Worm (Caenorhabditis elegans) whole organism, L1 larva: Measurements from ENCODE around the gene F42A10.9.

Source experiments
- C34B4.2 ChIP-seq: sonication (generic microtip); optimal IDR thresholded peaks from 2 replicates; lab custom pipeline; 2017; ENCODE audit warnings: mild to moderate bottlenecking, missing genetic modification characterization, missing compliant biosample characterization
- blmp-1 ChIP-seq: fragments of 150-350 bp; optimal IDR thresholded peaks from 2 replicates; lab custom pipeline; 2014; ENCODE audit warnings: missing biosample characterization, missing genetic modification characterization
- ceh-63 ChIP-seq: fragments of 200-800 bp; sonication (Bioruptor generic); optimal IDR thresholded peaks from 2 replicates; lab custom pipeline; 2018; ENCODE audit warnings: mild to moderate bottlenecking, missing genetic modification characterization, missing compliant biosample characterization
- ceh-8 ChIP-seq: fragments of 200-800 bp; sonication (Bioruptor generic); optimal IDR thresholded peaks from 2 replicates; lab custom pipeline; 2018; ENCODE audit warnings: mild to moderate bottlenecking, missing genetic modification characterization, moderate library complexity, missing compliant biosample characterization
- ceh-82 ChIP-seq, 3 experiments: fragments of 150-350 bp in 1 of 3; sonication (generic microtip) in 2 of 3; optimal IDR thresholded peaks; 2 replicates each; lab custom pipeline; 2014 to 2017; ENCODE audit warnings: missing biosample characterization in 3 of 3, missing genetic modification characterization in 3 of 3
- dpl-1 ChIP-seq, 3 experiments: fragments of 150-350 bp in 2 of 3; sonication (generic microtip) in 1 of 3; optimal IDR thresholded peaks; 2 replicates each; lab custom pipeline; 2014 to 2017; ENCODE audit warnings: missing biosample characterization in 3 of 3, missing genetic modification characterization in 3 of 3, missing genetic modification reagents in 3 of 3
- dsc-1 ChIP-seq: sonication (generic microtip); optimal IDR thresholded peaks from 2 replicates; lab custom pipeline; 2016; ENCODE audit warnings: mild to moderate bottlenecking, missing genetic modification characterization, missing compliant biosample characterization
- efl-1 ChIP-seq, 4 experiments: fragments of 150-350 bp; optimal IDR thresholded peaks in 3 of 4; peaks in 1 of 4; 1 replicate in 1 of 4; 2 replicates in 3 of 4; lab custom pipeline; 2014; ENCODE audit warnings: missing biosample characterization in 2 of 4, missing genetic modification characterization in 2 of 4, missing genetic modification reagents in 2 of 4
- efl-3 ChIP-seq: fragments of 200-800 bp; sonication (Bioruptor generic); optimal IDR thresholded peaks from 2 replicates; lab custom pipeline; 2018; ENCODE audit warnings: mild to moderate bottlenecking, missing genetic modification characterization, missing compliant biosample characterization
- elt-2 ChIP-seq: sonication (generic microtip); optimal IDR thresholded peaks from 2 replicates; lab custom pipeline; 2016; ENCODE audit warnings: missing genetic modification characterization, mild to moderate bottlenecking, inconsistent platforms, missing compliant biosample characterization, missing genetic modification reagents
- ets-5 ChIP-seq: fragments of 200-800 bp; sonication (Bioruptor generic); IDR thresholded peaks from 2 replicates; pipeline ENCODE4 v1.3.6; 2022; ENCODE audit warnings: missing genetic modification characterization, missing compliant biosample characterization
- fkh-10 ChIP-seq: sonication (generic microtip); optimal IDR thresholded peaks from 2 replicates; lab custom pipeline; 2017; ENCODE audit warnings: missing biosample characterization, missing genetic modification reagents, missing genetic modification characterization
- fkh-4 ChIP-seq: sonication (generic microtip); optimal IDR thresholded peaks from 2 replicates; lab custom pipeline; 2016; ENCODE audit warnings: missing compliant biosample characterization, missing genetic modification characterization, borderline replicate concordance
- fkh-8 ChIP-seq: sonication (generic microtip); optimal IDR thresholded peaks from 2 replicates; lab custom pipeline; 2016; ENCODE audit warnings: mild to moderate bottlenecking, missing genetic modification characterization, missing compliant biosample characterization
- hlh-4 ChIP-seq: sonication (generic microtip); optimal IDR thresholded peaks from 2 replicates; lab custom pipeline; 2016; ENCODE audit warnings: mild to moderate bottlenecking, missing genetic modification characterization, missing compliant biosample characterization
- hpl-2 ChIP-seq: fragments of 150-350 bp; optimal IDR thresholded peaks from 2 replicates; lab custom pipeline; 2014; ENCODE audit warnings: missing biosample characterization, missing genetic modification reagents, missing genetic modification characterization
- jun-1 ChIP-seq: fragments of 150-350 bp; optimal IDR thresholded peaks from 2 replicates; lab custom pipeline; 2014; ENCODE audit warnings: missing biosample characterization, missing genetic modification reagents, missing genetic modification characterization
- lin-14 ChIP-seq: fragments of 200-800 bp; sonication (Bioruptor generic); optimal IDR thresholded peaks from 2 replicates; lab custom pipeline; 2018; ENCODE audit warnings: mild to moderate bottlenecking, missing genetic modification characterization, moderate library complexity, missing compliant biosample characterization
- lin-15B ChIP-seq: fragments of 150-350 bp; sonication (generic microtip); optimal IDR thresholded peaks from 3 replicates; lab custom pipeline; 2014; ENCODE audit warnings: missing biosample characterization, missing genetic modification characterization
- lin-35 ChIP-seq, 2 experiments: fragments of 150-350 bp; optimal IDR thresholded peaks; 2 replicates each; lab custom pipeline; 2014; ENCODE audit warnings: missing biosample characterization in 2 of 2, missing genetic modification characterization in 2 of 2, missing genetic modification reagents in 2 of 2
- lsy-2 ChIP-seq, 2 experiments: fragments of 150-350 bp; optimal IDR thresholded peaks; 2 replicates each; lab custom pipeline; 2014; ENCODE audit warnings: missing biosample characterization in 2 of 2, missing genetic modification characterization in 2 of 2
- mef-2 ChIP-seq: fragments of 150-350 bp; optimal IDR thresholded peaks from 2 replicates; lab custom pipeline; 2014; ENCODE audit warnings: missing biosample characterization, missing genetic modification characterization
- mep-1 ChIP-seq: fragments of 150-350 bp; optimal IDR thresholded peaks from 2 replicates; lab custom pipeline; 2014; ENCODE audit warnings: missing biosample characterization, missing genetic modification characterization
- nhr-11 ChIP-seq: fragments of 150-350 bp; optimal IDR thresholded peaks from 2 replicates; lab custom pipeline; 2014; ENCODE audit warnings: missing biosample characterization, missing genetic modification characterization
- nhr-19 ChIP-seq: fragments of 200-800 bp; sonication (Bioruptor generic); conservative IDR thresholded peaks from 2 replicates; pipeline ENCODE4 v1.3.6; 2022; ENCODE audit warnings: missing genetic modification characterization, missing compliant biosample characterization
- nhr-71 ChIP-seq: sonication (generic microtip); optimal IDR thresholded peaks from 2 replicates; lab custom pipeline; 2016; ENCODE audit warnings: mild to moderate bottlenecking, missing genetic modification characterization, moderate library complexity, missing compliant biosample characterization
- nhr-76 ChIP-seq: sonication (generic microtip); optimal IDR thresholded peaks from 2 replicates; lab custom pipeline; 2017; ENCODE audit warnings: missing biosample characterization, missing genetic modification characterization
- nhr-77 ChIP-seq: fragments of 150-350 bp; optimal IDR thresholded peaks from 2 replicates; lab custom pipeline; 2014; ENCODE audit warnings: missing biosample characterization, missing genetic modification characterization
- nhr-85 ChIP-seq: sonication (generic microtip); peaks from one replicate; lab custom pipeline; 2016; ENCODE audit warnings: missing genetic modification characterization, inconsistent platforms, missing compliant biosample characterization
- nhr-90 ChIP-seq: sonication (generic microtip); optimal IDR thresholded peaks from 2 replicates; lab custom pipeline; 2016; ENCODE audit warnings: mild to moderate bottlenecking, missing genetic modification characterization, missing compliant biosample characterization; ENCODE audit not compliant: poor library complexity
- pag-3 ChIP-seq: sonication (generic microtip); optimal IDR thresholded peaks from 2 replicates; lab custom pipeline; 2017; ENCODE audit warnings: missing genetic modification characterization, mild to moderate bottlenecking, missing compliant biosample characterization, antibody characterized with exemption, borderline replicate concordance; ENCODE audit not compliant: insufficient read depth
- pax-3 ChIP-seq: fragments of 200-800 bp; sonication (Bioruptor generic); optimal IDR thresholded peaks from 2 replicates; lab custom pipeline; 2018; ENCODE audit warnings: mild to moderate bottlenecking, missing genetic modification characterization, moderate library complexity, missing compliant biosample characterization
- skn-1 ChIP-seq: fragments of 150-350 bp; optimal IDR thresholded peaks from 2 replicates; lab custom pipeline; 2014; ENCODE audit warnings: missing biosample characterization, missing genetic modification characterization
- snu-23 ChIP-seq: sonication (generic microtip); optimal IDR thresholded peaks from 2 replicates; lab custom pipeline; 2016; ENCODE audit warnings: missing genetic modification characterization, missing compliant biosample characterization
- sptf-1 ChIP-seq: fragments of 150-350 bp; optimal IDR thresholded peaks from 2 replicates; lab custom pipeline; 2014; ENCODE audit warnings: missing biosample characterization, missing genetic modification characterization
- sup-37 ChIP-seq: fragments of 200-800 bp; sonication (Bioruptor generic); optimal IDR thresholded peaks from 2 replicates; lab custom pipeline; 2018; ENCODE audit warnings: mild to moderate bottlenecking, missing genetic modification characterization, missing compliant biosample characterization
- unc-30 ChIP-seq: sonication (generic microtip); optimal IDR thresholded peaks from 2 replicates; lab custom pipeline; 2017; ENCODE audit warnings: missing biosample characterization, missing genetic modification characterization
- zag-1 ChIP-seq: fragments of 150-350 bp; optimal IDR thresholded peaks from 2 replicates; lab custom pipeline; 2014; ENCODE audit warnings: missing biosample characterization, missing genetic modification characterization
- ztf-11 ChIP-seq, 2 experiments: sonication (generic microtip); optimal IDR thresholded peaks; 2 replicates each; lab custom pipeline; 2016 to 2017; ENCODE audit warnings: missing genetic modification characterization in 2 of 2, missing biosample characterization in 1 of 2, missing compliant biosample characterization in 1 of 2
- ztf-4 ChIP-seq: fragments of 150-350 bp; optimal IDR thresholded peaks from 2 replicates; lab custom pipeline; 2014; ENCODE audit warnings: missing biosample characterization, missing genetic modification characterization

F42A10.9 gene

ce11 chrIII:6147903-6148302 lies 16.5 kb upstream of the F42A10.9 start, which contains the start of gene Y42G9A.2:
Y42G9A.2 (plus strand) TSS chrIII:6148186.
- TF ChIP-seq snu-23, result peak; percentile 14
- TF ChIP-seq efl-3 (GFP tag; lab: Kevin White, UChicago), result no peak
- no peak for TF ChIP-seq ztf-4

ce11 chrIII:6148684-6149083 lies 15.7 kb upstream of the F42A10.9 start:
- TF ChIP-seq nhr-76 (tag; lab: Kevin White, UChicago) (no peak), sup-37 (no peak), ceh-63 (GFP tag; lab: Kevin White, UChicago) (no peak), ceh-8 (GFP tag; lab: Kevin White, UChicago) (no peak), lin-14 (GFP tag; lab: Kevin White, UChicago) (peak; percentile 6), zag-1 (tag; lab: Kevin White, UChicago) (no peak), nhr-11 (tag; lab: Kevin White, UChicago) (no peak)

- TF ChIP-seq dpl-1 (GFP tag; optimal IDR thresholded peaks at IDR 0.05; lab: Kevin White, UChicago) (no peak), jun-1 (tag; lab: Kevin White, UChicago) (peak; percentile 19), lin-35 (GFP tag; optimal IDR thresholded peaks at IDR 0.05; lab: Kevin White, UChicago) (peak in 1 of 2 experiments; percentile 26), elt-2 (tag; lab: Kevin White, UChicago) (peak; percentile 49), efl-1 (optimal IDR thresholded peaks at IDR 0.05; lab: Kevin White, UChicago) (peak in 1 of 2 experiments; percentile 18), efl-1 (GFP tag; optimal IDR thresholded peaks at IDR 0.05 in 1 of 2; lab: Kevin White, UChicago) (peak in 1 of 2 experiments; percentile 45), nhr-19 (GFP tag; lab: Robert Waterston, UW) (no peak)
Observed at ce11 chrIII:6149467-6150072, 14.8 kb upstream of the F42A10.9 start, which contains the start of the genes wht-7 and Y42G9A.1. wht-7 (minus strand) TSS chrIII:6149597. Y42G9A.1 (plus strand) TSS chrIII:6149961.

ce11 chrIII:6154586-6154985 lies 9.8 kb upstream of the F42A10.9 start:
- no peak for TF ChIP-seq efl-1 (optimal IDR thresholded peaks at IDR 0.05; lab: Kevin White, UChicago)
- TF ChIP-seq efl-1 (GFP tag; optimal IDR thresholded peaks at IDR 0.05 in 1 of 2; lab: Kevin White, UChicago), result peak in 1 of 2 experiments; percentile 4
- TF ChIP-seq nhr-85, result no peak
- TF ChIP-seq nhr-90 (tag; lab: Kevin White, UChicago), result no peak
- no peak for TF ChIP-seq fkh-8 (tag; lab: Kevin White, UChicago)
- TF ChIP-seq unc-30 (tag; lab: Kevin White, UChicago), result no peak
- no peak for TF ChIP-seq nhr-71 (tag; lab: Kevin White, UChicago)
- no peak for TF ChIP-seq lin-14 (GFP tag; lab: Kevin White, UChicago)
- TF ChIP-seq, all 84 proteins: peak for 1

- TF ChIP-seq pax-3, result no peak
- no peak for TF ChIP-seq nhr-76 (tag; lab: Kevin White, UChicago)
- peak; percentile 95 for TF ChIP-seq pag-3
- no peak for TF ChIP-seq fkh-10 (GFP tag; lab: Kevin White, UChicago)
- TF ChIP-seq lsy-2 (tag; optimal IDR thresholded peaks at IDR 0.05; lab: Kevin White, UChicago), result peak in 1 of 2 experiments; percentile 31
- no peak for TF ChIP-seq mef-2 (tag; lab: Kevin White, UChicago)
- TF ChIP-seq lin-15B (tag; lab: Kevin White, UChicago), result no peak
- no peak for TF ChIP-seq sptf-1 (tag; lab: Kevin White, UChicago)
- peak; percentile 20 for TF ChIP-seq nhr-71 (tag; lab: Kevin White, UChicago)
- no peak for TF ChIP-seq C34B4.2 (tag; lab: Kevin White, UChicago)
- TF ChIP-seq skn-1, result no peak
- TF ChIP-seq dsc-1 (tag; lab: Kevin White, UChicago), result peak; percentile 93
- no peak for TF ChIP-seq blmp-1
- TF ChIP-seq hlh-4, result no peak
- TF ChIP-seq nhr-19 (GFP tag; lab: Robert Waterston, UW), result no peak
- TF ChIP-seq snu-23, result no peak
- TF ChIP-seq ztf-11 (tag; optimal IDR thresholded peaks at IDR 0.05; lab: Kevin White, UChicago), result no peak
- TF ChIP-seq lin-14 (GFP tag; lab: Kevin White, UChicago), result peak; percentile 65
- TF ChIP-seq mep-1 (tag; lab: Kevin White, UChicago), result peak; percentile 15
- TF ChIP-seq nhr-77, result no peak
- TF ChIP-seq ceh-82 (tag; optimal IDR thresholded peaks at IDR 0.05; lab: Kevin White, UChicago), result no peak
- TF ChIP-seq hpl-2 (GFP tag; lab: Kevin White, UChicago), result no peak
- peak; percentile 66 for TF ChIP-seq fkh-4 (tag; lab: Kevin White, UChicago)
- no peak for TF ChIP-seq ets-5 (GFP tag; lab: Robert Waterston, UW)
- TF ChIP-seq efl-1 (optimal IDR thresholded peaks at IDR 0.05; lab: Kevin White, UChicago), result no peak
- TF ChIP-seq efl-1 (GFP tag; optimal IDR thresholded peaks at IDR 0.05 in 1 of 2; lab: Kevin White, UChicago), result no peak
Observed at ce11 chrIII:6155787-6156186, 8.6 kb upstream of the F42A10.9 start.
